Worm (Caenorhabditis elegans) whole organism, L2 larva: ENCODE data around the gene T07F10.3.

Experiments used
- fos-1 ChIP-seq: fragments of 150-350 bp; optimal IDR thresholded peaks from 2 replicates; lab custom pipeline; 2014; ENCODE audit warnings: missing biosample characterization, missing genetic modification characterization
- zag-1 ChIP-seq: fragments of 150-350 bp; optimal IDR thresholded peaks from 2 replicates; lab custom pipeline; 2014; ENCODE audit warnings: missing biosample characterization, missing genetic modification characterization

ce11 chrV:12867997-12868396, 1.8 kb downstream of the T07F10.3 start, which contains the start of gene nspg-1:
- TF ChIP-seq fos-1 (tag; lab: Kevin White, UChicago) = no peak
- TF ChIP-seq zag-1 = no peak
